Worm (Caenorhabditis elegans) whole organism, L1 larva: ENCODE measurements around the gene VC5.2.

Source experiments
- Y116A8C.19 ChIP-seq: sonication (generic microtip); optimal IDR thresholded peaks from 2 replicates; lab custom pipeline; 2016; ENCODE audit warnings: missing compliant biosample characterization, missing genetic modification characterization, borderline replicate concordance
- aly-2 ChIP-seq: fragments of 150-350 bp; optimal IDR thresholded peaks from 2 replicates; lab custom pipeline; 2014; ENCODE audit warnings: missing biosample characterization, missing genetic modification characterization
- ces-1 ChIP-seq: fragments of 150-350 bp; optimal IDR thresholded peaks from 2 replicates; lab custom pipeline; 2014; ENCODE audit warnings: missing biosample characterization, missing genetic modification reagents, missing genetic modification characterization
- lin-35 ChIP-seq, 2 experiments: fragments of 150-350 bp; optimal IDR thresholded peaks; 2 replicates each; lab custom pipeline; 2014; ENCODE audit warnings: missing biosample characterization in 2 of 2, missing genetic modification characterization in 2 of 2, missing genetic modification reagents in 2 of 2
- mep-1 ChIP-seq: fragments of 150-350 bp; optimal IDR thresholded peaks from 2 replicates; lab custom pipeline; 2014; ENCODE audit warnings: missing biosample characterization, missing genetic modification characterization
- nhr-28 ChIP-seq: fragments of 150-350 bp; optimal IDR thresholded peaks from 2 replicates; lab custom pipeline; 2014; ENCODE audit warnings: missing biosample characterization, missing genetic modification characterization
- nhr-76 ChIP-seq: sonication (generic microtip); optimal IDR thresholded peaks from 2 replicates; lab custom pipeline; 2017; ENCODE audit warnings: missing biosample characterization, missing genetic modification characterization
- skn-1 ChIP-seq: fragments of 150-350 bp; optimal IDR thresholded peaks from 2 replicates; lab custom pipeline; 2014; ENCODE audit warnings: missing biosample characterization, missing genetic modification characterization
- sox-4 ChIP-seq: sonication (generic microtip); optimal IDR thresholded peaks from 2 replicates; lab custom pipeline; 2016; ENCODE audit warnings: missing genetic modification characterization, missing compliant biosample characterization
- zag-1 ChIP-seq: fragments of 150-350 bp; optimal IDR thresholded peaks from 2 replicates; lab custom pipeline; 2014; ENCODE audit warnings: missing biosample characterization, missing genetic modification characterization
- ztf-11 ChIP-seq, 2 experiments: sonication (generic microtip); optimal IDR thresholded peaks; 2 replicates each; lab custom pipeline; 2016 to 2017; ENCODE audit warnings: missing genetic modification characterization in 2 of 2, missing biosample characterization in 1 of 2, missing compliant biosample characterization in 1 of 2

DNA sequence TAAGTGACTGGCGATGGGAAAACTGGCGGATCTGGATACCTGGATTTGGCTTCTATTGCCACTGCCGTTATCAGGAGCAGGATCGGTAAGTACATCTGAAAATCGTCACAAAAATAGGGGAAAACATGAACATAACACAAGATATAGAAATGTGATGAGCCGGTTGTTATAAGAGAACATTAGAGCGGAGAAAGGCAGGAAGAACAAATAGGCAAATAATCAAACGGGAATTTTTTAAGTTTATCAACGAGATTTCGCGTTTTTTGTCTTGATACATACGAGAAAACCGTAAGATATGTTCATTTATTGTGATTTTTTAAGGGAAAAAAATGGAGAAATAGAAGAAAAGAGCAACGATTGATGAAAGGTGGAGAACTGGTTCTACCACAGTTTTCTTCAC is 20.5 kb upstream of the VC5.2 start, which contains the start of gene Y57E12AR.1:
- TF ChIP-seq ces-1 (no peak), sox-4 (tag; lab: Kevin White, UChicago) (no peak), lin-35 (GFP tag; optimal IDR thresholded peaks at IDR 0.05; lab: Kevin White, UChicago) (no peak), aly-2 (tag; lab: Kevin White, UChicago) (no peak), nhr-28 (no peak), zag-1 (tag; lab: Kevin White, UChicago) (no peak), Y116A8C.19 (tag; lab: Kevin White, UChicago) (no peak), nhr-76 (tag; lab: Kevin White, UChicago) (no peak), skn-1 (no peak), mep-1 (tag; lab: Kevin White, UChicago) (no peak), ztf-11 (tag; optimal IDR thresholded peaks at IDR 0.05; lab: Kevin White, UChicago) (no peak)
